Worm (Caenorhabditis elegans) whole organism, L2 larva: ENCODE results near the gene W06G6.11.

ENCODE experiments used
- ama-1 ChIP-seq: fragments of 150-350 bp; optimal IDR thresholded peaks from 2 replicates; lab custom pipeline; 2018; ENCODE audit warnings: inconsistent platforms
- lin-13 ChIP-seq: fragments of 150-350 bp; optimal IDR thresholded peaks from 2 replicates; lab custom pipeline; 2014; ENCODE audit warnings: missing biosample characterization, missing genetic modification reagents, missing genetic modification characterization
- mab-5 ChIP-seq: fragments of 150-350 bp; optimal IDR thresholded peaks from 2 replicates; lab custom pipeline; 2014; ENCODE audit warnings: missing biosample characterization, missing genetic modification characterization
- nhr-10 ChIP-seq: sonication (generic microtip); optimal IDR thresholded peaks from 2 replicates; lab custom pipeline; 2017; ENCODE audit warnings: missing biosample characterization, missing genetic modification characterization
- nhr-11 ChIP-seq: fragments of 150-350 bp; optimal IDR thresholded peaks from 2 replicates; lab custom pipeline; 2014; ENCODE audit warnings: missing biosample characterization, missing genetic modification characterization
- snpc-4 ChIP-seq: fragments of 150-350 bp; optimal IDR thresholded peaks from 2 replicates; lab custom pipeline; 2014; ENCODE audit warnings: missing biosample characterization, missing genetic modification characterization
- ztf-4 ChIP-seq: fragments of 150-350 bp; optimal IDR thresholded peaks from 2 replicates; lab custom pipeline; 2014; ENCODE audit warnings: missing biosample characterization, missing genetic modification characterization

DNA sequence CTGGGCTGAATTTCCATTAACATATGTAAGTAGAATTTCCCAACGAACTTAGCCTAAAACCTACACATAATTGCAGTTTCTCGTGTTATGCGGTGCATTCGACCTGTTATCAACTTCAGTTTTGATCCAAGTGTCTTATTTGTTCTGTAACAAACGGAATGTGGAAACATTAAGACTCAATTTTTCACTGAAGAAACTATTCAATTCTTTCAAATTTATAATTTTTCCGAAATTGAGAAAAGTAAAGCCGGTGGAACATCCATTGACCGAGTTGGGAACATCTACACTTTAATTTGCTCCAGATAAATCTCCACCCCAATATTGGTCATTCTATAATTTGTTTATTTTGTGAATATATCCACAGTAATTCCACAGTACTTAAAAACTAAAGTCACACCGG, 25.3 kb upstream of the W06G6.11 start:
- TF ChIP-seq snpc-4 (tag; lab: Kevin White, UChicago), result no peak
- TF ChIP-seq nhr-11 (tag; lab: Kevin White, UChicago), result no peak
- no peak for TF ChIP-seq mab-5 (tag; lab: Kevin White, UChicago)
- no peak for TF ChIP-seq nhr-10 (tag; lab: Kevin White, UChicago)
- no peak for TF ChIP-seq ama-1 (lab: Kevin White, UChicago)
- no peak for TF ChIP-seq ztf-4 (tag; lab: Kevin White, UChicago)
- TF ChIP-seq lin-13 (GFP tag; lab: Kevin White, UChicago), result no peak
